Fruit fly (Drosophila melanogaster): ENCODE data around the gene CG33688.

Gene CG33688

DNA sequence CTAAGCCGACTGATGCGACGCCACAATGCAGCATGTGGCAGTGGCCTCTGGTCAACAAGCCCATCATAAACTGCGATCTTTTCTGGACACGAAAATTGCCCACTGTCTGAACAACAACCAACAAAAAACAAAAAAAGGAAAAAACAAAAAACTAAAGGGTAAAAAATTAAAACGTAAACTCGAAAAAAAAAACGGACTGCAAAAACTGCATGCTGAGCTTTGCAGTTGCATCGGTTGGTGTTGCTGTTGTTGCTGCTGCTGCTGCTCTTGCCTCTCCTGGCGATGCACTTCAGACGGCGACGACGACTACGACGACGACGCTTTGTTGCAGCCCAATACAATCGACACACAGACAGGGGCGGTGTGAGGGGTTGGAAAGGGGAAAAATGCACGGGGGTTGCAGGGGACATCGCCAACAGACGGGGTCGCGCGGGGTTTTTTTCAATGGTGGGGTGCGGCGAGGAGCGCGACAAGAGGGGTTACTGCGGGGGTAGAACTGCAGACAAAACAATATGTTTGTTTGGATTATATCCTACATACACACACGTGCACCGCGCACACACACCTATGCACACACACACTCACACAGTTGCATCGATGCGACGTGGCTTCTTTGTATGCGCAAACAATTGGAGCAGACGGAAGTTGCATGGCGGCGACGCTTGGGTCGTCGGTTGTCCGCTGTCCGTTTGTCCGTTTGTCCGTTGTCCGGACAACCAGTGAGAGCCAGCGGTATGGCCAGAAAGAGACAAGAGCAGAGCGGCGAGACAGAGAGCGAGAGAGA, 25.0 kb upstream of the CG33688 start (continued):
- TF ChIP-seq nom (GFP tag; optimal IDR thresholded peaks at IDR 0.05) (peak; percentile 88), Doc3 (GFP tag; IDR thresholded peaks at IDR 0.05; ENCODE audit: partially characterized antibody) (0 out of 3 replicates have a peak, but pooled peaks have one; percentile 11), Fer1 (GFP tag; optimal IDR thresholded peaks at IDR 0.05) (no peak), sd (tag; optimal IDR thresholded peaks at IDR 0.05) (no peak), CG31224 (GFP tag; IDR thresholded peaks at IDR 0.05) (no peak), CG13624 (GFP tag; optimal IDR thresholded peaks at IDR 0.05) (no peak), CG7745 (tag; optimal IDR thresholded peaks at IDR 0.05) (no peak), Doc2 (GFP tag; IDR thresholded peaks at IDR 0.05) (0 out of 2 replicates have a peak, but pooled peaks have one; percentile 27), cas (GFP tag; IDR thresholded peaks at IDR 0.05) (no peak), mam (GFP tag; optimal IDR thresholded peaks at IDR 0.05) (no peak), CG12219 (GFP tag; optimal IDR thresholded peaks at IDR 0.05) (no peak), bigmax (GFP tag; optimal IDR thresholded peaks at IDR 0.05) (no peak), CG9437 (GFP tag; optimal IDR thresholded peaks at IDR 0.05) (no peak), Opbp (GFP tag; IDR thresholded peaks at IDR 0.05; ENCODE audit: partially characterized antibody) (no peak), MBD-R2 (GFP tag; IDR thresholded peaks at IDR 0.05) (no peak), CG11398 (GFP tag; optimal IDR thresholded peaks at IDR 0.05) (no peak), chif (GFP tag; optimal IDR thresholded peaks at IDR 0.05) (no peak), CG17359 (tag; optimal IDR thresholded peaks at IDR 0.05) (no peak), dmrt99B (tag; optimal IDR thresholded peaks at IDR 0.05) (no peak)

DNA sequence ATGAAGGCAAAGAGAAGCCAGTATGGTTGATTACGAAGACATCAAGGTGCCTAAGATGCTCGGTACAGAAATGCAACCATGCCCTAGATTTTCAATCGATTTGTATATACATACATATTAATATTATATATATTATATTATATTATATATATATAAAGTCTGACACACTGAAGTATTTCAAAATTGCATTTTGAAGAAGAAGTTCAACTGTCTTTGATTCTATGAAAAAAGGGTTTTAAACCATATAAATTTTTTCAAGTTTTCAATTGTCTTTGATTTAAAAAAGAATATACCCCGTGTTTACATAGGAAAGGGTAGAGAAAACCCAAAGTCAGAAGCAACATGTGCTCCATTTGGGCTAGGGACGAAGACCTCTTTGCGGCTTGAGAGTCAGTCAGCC, 24.2 kb upstream of the CG33688 start:
- peak; percentile 45 for TF ChIP-seq nom (GFP tag; optimal IDR thresholded peaks at IDR 0.05)
- no peak for TF ChIP-seq CG34224 (GFP tag; IDR thresholded peaks at IDR 0.05; ENCODE audit: partially characterized antibody)
- no peak for TF ChIP-seq maf-S (GFP tag; optimal IDR thresholded peaks at IDR 0.05)

DNA sequence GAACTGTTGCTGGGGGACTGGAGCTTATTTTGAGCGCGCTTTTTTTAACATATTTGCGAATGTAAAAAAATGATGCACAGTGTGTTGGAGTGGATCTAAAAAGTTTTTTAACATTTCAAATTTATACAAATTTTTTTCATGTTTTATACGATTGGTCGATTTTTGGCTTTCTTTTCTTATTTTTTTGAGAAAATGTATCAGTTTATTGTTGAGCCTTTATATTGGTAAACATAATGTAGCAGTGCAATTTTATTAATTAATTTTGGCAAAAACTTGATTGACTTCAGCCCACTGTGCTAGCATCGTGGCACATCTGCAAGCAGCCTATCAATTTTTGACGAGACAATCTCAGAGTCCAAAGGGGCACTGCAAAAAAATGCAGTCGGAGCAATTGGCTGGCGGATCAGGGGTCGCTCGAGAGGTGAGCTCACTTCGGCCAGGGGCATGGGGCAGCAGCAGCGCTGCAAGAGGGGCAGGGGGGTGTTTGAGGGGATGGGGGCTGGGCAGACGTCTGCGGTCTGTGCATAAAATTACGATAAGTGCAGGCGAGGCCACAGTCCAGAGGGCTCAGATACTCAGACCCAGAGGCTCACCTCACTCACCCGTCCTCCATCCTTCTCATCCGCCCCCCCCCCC, 23.3 kb upstream of the CG33688 start:
- TF ChIP-seq Hmx (GFP tag; optimal IDR thresholded peaks at IDR 0.05) (no peak), gro (GFP tag; optimal IDR thresholded peaks at IDR 0.05) (no peak), abd-A (tag; optimal IDR thresholded peaks at IDR 0.05) (no peak), corto (GFP tag; optimal IDR thresholded peaks at IDR 0.05) (peak; percentile 83), CG12071 (GFP tag; optimal IDR thresholded peaks at IDR 0.05) (no peak), Poxn (GFP tag; IDR thresholded peaks at IDR 0.05) (no peak), CG2875 (GFP tag; optimal IDR thresholded peaks at IDR 0.05) (no peak), CG14050 (GFP tag; IDR thresholded peaks at IDR 0.05) (no peak), crol (GFP tag; IDR thresholded peaks at IDR 0.05) (peak; percentile 64), Usf (GFP tag; optimal IDR thresholded peaks at IDR 0.05) (no peak), CG4424 (GFP tag; optimal IDR thresholded peaks at IDR 0.05) (no peak), Blimp-1 (GFP tag; optimal IDR thresholded peaks at IDR 0.05) (no peak), fd3F (GFP tag; optimal IDR thresholded peaks at IDR 0.05) (no peak), NFAT (GFP tag; IDR thresholded peaks at IDR 0.05) (no peak), Xrp1 (GFP tag; IDR thresholded peaks at IDR 0.05) (no peak), CG13123 (GFP tag; optimal IDR thresholded peaks at IDR 0.05) (no peak), CG12391 (tag; optimal IDR thresholded peaks at IDR 0.05) (no peak), Drgx (GFP tag; IDR thresholded peaks at IDR 0.05) (peak; percentile 51), bsh (GFP tag; optimal IDR thresholded peaks at IDR 0.05) (peak in 1 of 2 experiments; percentile 49), lbe (GFP tag; optimal IDR thresholded peaks at IDR 0.05) (peak; percentile 59), sob (GFP tag; IDR thresholded peaks at IDR 0.05) (no peak), HmgD (GFP tag; optimal IDR thresholded peaks at IDR 0.05) (no peak), Mes4 (GFP tag; optimal IDR thresholded peaks at IDR 0.05) (no peak), CG11456 (GFP tag; IDR thresholded peaks at IDR 0.05) (0 out of 3 replicates have a peak, but pooled peaks have one; percentile 32), cato (GFP tag; optimal IDR thresholded peaks at IDR 0.05; ENCODE audit: borderline replicate concordance) (no peak)

All from whole organism, embryonic.